Worm (Caenorhabditis elegans): ENCODE results near the gene srz-70.

The srz-70 gene

DNA sequence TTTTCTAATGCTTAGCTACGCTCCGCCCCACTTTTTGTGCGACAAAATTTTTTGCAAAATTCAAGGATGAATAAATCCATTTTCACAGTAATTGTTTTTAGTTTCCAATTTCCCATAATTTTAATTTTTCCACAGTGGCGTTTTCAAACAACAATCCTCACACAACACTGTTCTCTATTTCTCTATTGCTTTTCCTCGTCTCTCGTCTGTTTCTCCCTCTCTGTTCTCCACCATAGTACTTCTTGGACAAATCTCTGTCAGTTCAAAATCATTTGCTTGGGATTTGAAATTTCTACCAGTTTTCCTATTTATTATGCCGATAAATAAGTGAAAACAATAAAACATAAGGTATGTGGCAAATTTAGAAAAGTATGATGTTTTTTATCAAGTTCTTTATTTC, 15.6 kb downstream of the srz-70 start, which contains the start of gene F58E2.4:
Gene F58E2.4, plus strand, starts transcription at position 134 of the 400 bp plus-strand sequence.
- TF ChIP-seq tab-1 (GFP tag; IDR thresholded peaks at IDR 0.05) (no peak), klf-2 (GFP tag; conservative IDR thresholded peaks at IDR 0.05) (no peak), ztf-23 (GFP tag; IDR thresholded peaks at IDR 0.05) (no peak)

DNA sequence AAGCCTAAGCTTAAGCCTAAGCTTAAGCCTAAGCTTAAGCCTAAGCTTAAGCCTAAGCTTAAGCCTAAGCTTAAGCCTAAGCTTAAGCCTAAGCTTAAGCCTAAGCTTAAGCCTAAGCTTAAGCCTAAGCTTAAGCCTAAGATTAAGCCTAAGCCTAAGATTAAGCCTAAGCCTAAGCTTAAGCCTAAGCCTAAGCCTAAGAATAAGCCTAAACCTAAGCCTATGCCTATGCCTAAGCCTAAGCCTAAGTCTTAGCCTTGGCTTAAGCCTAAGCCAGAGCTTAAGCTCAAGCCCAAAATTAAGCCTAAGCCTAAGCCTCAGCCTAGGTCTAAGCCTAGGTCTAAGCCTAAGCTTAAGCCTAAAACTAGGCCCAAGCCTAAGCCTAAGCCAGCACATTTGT, 23.4 kb downstream of the srz-70 start:
- peak; percentile 75; the same call in 1 of the 2 replicates for TF ChIP-seq ztf-29 (GFP tag; IDR thresholded peaks at IDR 0.05)

DNA sequence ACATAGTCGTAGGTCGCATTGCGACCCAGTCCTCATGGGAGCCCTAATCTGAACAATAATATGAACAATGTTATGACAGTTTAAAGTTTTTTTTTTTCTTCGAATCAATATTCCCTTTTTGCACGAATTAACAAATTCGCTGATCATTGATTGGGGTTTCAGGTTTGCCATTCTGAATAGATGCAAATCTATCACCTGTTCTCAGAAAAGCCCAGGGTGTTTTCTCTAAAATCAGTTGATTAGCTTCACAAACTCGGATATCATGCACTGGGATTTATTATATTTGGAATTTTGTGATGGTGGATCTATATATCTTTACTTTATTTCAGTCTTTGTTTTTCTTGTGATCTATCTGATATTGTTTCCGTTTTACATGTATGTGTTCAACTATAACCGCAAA, 25.5 kb downstream of the srz-70 start, which contains the start of gene srz-23:
Gene srz-23, plus strand, starts transcription at position 263 of the 400 bp plus-strand sequence.
- TF ChIP-seq ztf-29 (GFP tag; IDR thresholded peaks at IDR 0.05) (no peak), klf-2 (GFP tag; conservative IDR thresholded peaks at IDR 0.05) (no peak), flt-1 (GFP tag; IDR thresholded peaks at IDR 0.05) (no peak), T22C8.4 (GFP tag; IDR thresholded peaks at IDR 0.05) (no peak), med-1 (GFP tag; optimal IDR thresholded peaks at IDR 0.05; ENCODE audit: insufficient read depth) (no peak), ref-1 (GFP tag; conservative IDR thresholded peaks at IDR 0.05) (no peak), tab-1 (GFP tag; IDR thresholded peaks at IDR 0.05) (no peak), ztf-23 (GFP tag; IDR thresholded peaks at IDR 0.05) (no peak), cog-1 (tag; optimal IDR thresholded peaks at IDR 0.05) (no peak)

DNA sequence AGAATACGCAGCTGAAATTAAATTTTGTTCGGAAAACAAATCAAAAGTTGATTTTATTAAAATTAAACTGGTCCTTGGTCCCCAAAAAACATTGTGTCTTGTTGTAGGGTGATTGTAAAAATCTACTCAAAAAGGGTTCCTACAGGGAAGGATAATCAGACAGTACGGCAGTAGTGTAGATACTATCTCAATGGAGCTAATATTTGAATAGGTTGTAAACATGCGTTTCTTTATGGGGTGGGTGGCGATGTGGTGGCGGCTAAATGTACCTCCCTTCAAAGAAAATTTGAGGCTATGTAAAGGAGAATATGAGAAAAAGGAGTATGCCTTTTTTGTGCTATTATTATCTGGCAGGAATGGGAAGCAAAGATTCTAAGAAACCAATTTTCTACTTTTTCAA, 26.3 kb downstream of the srz-70 start:
- TF ChIP-seq ztf-23 (GFP tag; IDR thresholded peaks at IDR 0.05) = no peak
- TF ChIP-seq klf-2 (GFP tag; conservative IDR thresholded peaks at IDR 0.05) = no peak
- TF ChIP-seq cog-1 (tag; optimal IDR thresholded peaks at IDR 0.05) = no peak
- TF ChIP-seq T22C8.4 (GFP tag; IDR thresholded peaks at IDR 0.05) = no peak
- no peak for TF ChIP-seq tab-1 (GFP tag; IDR thresholded peaks at IDR 0.05)
- no peak for TF ChIP-seq ztf-29 (GFP tag; IDR thresholded peaks at IDR 0.05)
- no peak for TF ChIP-seq flt-1 (GFP tag; IDR thresholded peaks at IDR 0.05)
- TF ChIP-seq ref-1 (GFP tag; conservative IDR thresholded peaks at IDR 0.05) = no peak
- no peak for TF ChIP-seq med-1 (GFP tag; optimal IDR thresholded peaks at IDR 0.05; ENCODE audit: insufficient read depth)

DNA sequence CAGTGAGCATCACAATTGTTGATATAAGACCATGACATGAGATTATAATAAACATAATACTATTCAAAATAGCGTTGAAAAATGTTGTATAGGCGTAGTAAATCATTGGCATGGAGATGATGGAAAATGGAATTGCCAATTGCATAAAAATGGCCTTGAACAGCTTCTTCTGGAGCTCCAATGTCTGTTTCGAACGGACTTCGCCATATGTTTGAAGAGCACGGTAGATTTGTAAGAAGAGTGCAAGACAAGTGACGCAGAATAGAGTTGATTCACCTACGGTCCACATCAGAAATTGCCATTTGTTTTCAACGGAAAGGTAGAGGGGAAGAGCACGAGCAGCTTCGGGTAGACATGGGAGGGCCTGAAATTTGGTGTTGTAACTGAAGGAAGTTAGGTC, 31.5 kb downstream of the srz-70 start:
- TF ChIP-seq T22C8.4 (GFP tag; IDR thresholded peaks at IDR 0.05) = no peak
- no peak for TF ChIP-seq ztf-23 (GFP tag; IDR thresholded peaks at IDR 0.05)
- TF ChIP-seq ref-1 (GFP tag; conservative IDR thresholded peaks at IDR 0.05) = no peak
- TF ChIP-seq klf-2 (GFP tag; conservative IDR thresholded peaks at IDR 0.05) = no peak
- TF ChIP-seq cog-1 (tag; optimal IDR thresholded peaks at IDR 0.05) = no peak
- TF ChIP-seq tab-1 (GFP tag; IDR thresholded peaks at IDR 0.05) = no peak
- TF ChIP-seq ztf-29 (GFP tag; IDR thresholded peaks at IDR 0.05) = no peak
- no peak for TF ChIP-seq flt-1 (GFP tag; IDR thresholded peaks at IDR 0.05)
- TF ChIP-seq med-1 (GFP tag; optimal IDR thresholded peaks at IDR 0.05; ENCODE audit: insufficient read depth) = no peak

DNA sequence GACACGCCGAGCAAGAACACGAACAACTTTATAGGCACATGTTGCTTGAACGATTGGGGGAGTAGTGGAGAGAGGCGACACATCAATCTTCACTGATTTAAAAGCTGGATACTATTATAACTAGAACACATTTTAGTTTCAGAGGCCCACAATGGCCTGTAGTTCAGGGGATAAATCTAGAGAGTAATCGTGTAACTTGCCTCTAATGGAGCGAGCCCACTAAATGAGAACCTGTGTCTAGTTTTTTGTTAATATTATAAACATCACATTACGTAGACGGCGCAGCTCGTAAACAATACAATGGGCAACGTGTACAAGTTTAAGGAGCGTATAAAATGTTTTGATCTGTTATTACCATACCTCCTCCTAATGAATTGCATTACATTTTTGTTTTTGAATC, 34.2 kb downstream of the srz-70 start, which contains the start of gene F58E2.5:
Gene F58E2.5, plus strand, starts transcription at position 301 of the 400 bp plus-strand sequence.
- TF ChIP-seq ref-1 (GFP tag; conservative IDR thresholded peaks at IDR 0.05) (no peak), med-1 (GFP tag; optimal IDR thresholded peaks at IDR 0.05; ENCODE audit: insufficient read depth) (no peak), flt-1 (GFP tag; IDR thresholded peaks at IDR 0.05) (no peak), klf-2 (GFP tag; conservative IDR thresholded peaks at IDR 0.05) (no peak), cog-1 (tag; optimal IDR thresholded peaks at IDR 0.05) (no peak), T22C8.4 (GFP tag; IDR thresholded peaks at IDR 0.05) (no peak), tab-1 (GFP tag; IDR thresholded peaks at IDR 0.05) (no peak)

DNA sequence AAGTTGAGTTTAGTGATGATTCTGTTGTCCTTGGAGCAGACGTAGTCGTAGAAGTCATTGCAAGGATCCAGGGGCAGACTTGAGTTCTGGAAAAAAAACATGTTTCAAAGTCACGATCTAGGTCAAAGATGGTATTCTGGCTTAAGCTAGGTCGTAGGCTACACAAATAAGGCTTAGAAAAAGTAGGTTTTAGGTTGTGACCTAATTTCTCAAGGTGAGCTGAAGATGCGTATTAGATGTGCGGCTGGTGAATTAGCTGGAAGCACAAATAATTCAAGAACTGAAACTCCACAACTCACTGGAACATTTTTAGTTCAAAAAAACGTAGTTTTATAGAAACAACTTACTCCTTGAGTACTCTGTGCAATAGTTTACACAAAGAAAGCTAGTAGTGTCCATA, 34.7 kb downstream of the srz-70 start, which contains the start of gene F09D12.2:
Gene F09D12.2, minus strand, starts transcription at position 101 of the 400 bp plus-strand sequence.
- TF ChIP-seq cog-1 (tag; optimal IDR thresholded peaks at IDR 0.05) = no peak
- no peak for TF ChIP-seq ztf-23 (GFP tag; IDR thresholded peaks at IDR 0.05)
- TF ChIP-seq med-1 (GFP tag; optimal IDR thresholded peaks at IDR 0.05; ENCODE audit: insufficient read depth) = no peak
- TF ChIP-seq tab-1 (GFP tag; IDR thresholded peaks at IDR 0.05) = no peak

DNA sequence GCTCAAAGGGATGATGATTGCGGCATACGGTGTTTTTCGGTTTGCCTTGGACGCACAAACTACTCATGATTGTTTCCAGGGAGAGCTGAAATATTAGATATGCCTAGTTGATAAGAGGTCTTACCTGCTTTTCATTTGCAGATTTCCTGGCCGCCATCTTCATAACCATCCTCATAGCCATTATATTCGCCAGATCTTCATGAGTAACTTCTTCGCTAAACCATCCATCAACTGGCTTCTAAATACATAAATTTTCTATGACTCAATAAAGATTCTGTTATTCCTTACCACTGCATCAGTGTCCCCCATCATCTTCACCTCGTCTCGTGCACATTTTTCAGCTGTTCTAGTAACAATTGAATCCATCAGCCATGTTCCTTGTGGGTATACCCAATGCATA, 36.3 kb downstream of the srz-70 start:
- TF ChIP-seq med-1 (GFP tag; optimal IDR thresholded peaks at IDR 0.05; ENCODE audit: insufficient read depth) (no peak), flt-1 (GFP tag; IDR thresholded peaks at IDR 0.05) (no peak), ztf-29 (GFP tag; IDR thresholded peaks at IDR 0.05) (no peak), cog-1 (tag; optimal IDR thresholded peaks at IDR 0.05) (no peak), ztf-23 (GFP tag; IDR thresholded peaks at IDR 0.05) (no peak), tab-1 (GFP tag; IDR thresholded peaks at IDR 0.05) (no peak), ref-1 (GFP tag; conservative IDR thresholded peaks at IDR 0.05) (no peak), klf-2 (GFP tag; conservative IDR thresholded peaks at IDR 0.05) (no peak)

DNA sequence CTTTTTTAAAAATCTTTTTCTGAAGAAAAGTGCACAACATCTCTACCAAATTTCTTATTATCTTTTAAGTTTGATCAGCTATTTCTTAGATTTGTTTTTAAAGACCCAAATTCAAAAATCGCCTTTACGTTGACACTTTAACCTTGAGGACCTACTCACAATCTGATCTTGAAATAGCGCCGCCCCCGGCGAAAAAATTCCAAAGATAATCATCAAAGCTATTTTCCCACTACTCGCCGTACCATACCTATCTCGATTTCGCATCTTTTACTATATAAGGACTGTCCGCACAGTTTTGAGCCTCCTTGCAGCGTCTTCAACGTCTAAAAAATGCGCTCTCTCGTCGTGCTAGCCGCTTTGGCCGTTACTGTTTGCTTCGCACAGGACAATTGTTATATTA, 38.0 kb downstream of the srz-70 start, which contains the start of gene grd-10:
Gene grd-10, plus strand, starts transcription at position 208 of the 400 bp plus-strand sequence.
- TF ChIP-seq flt-1 (GFP tag; IDR thresholded peaks at IDR 0.05) = no peak
- no peak for TF ChIP-seq klf-2 (GFP tag; conservative IDR thresholded peaks at IDR 0.05)

DNA sequence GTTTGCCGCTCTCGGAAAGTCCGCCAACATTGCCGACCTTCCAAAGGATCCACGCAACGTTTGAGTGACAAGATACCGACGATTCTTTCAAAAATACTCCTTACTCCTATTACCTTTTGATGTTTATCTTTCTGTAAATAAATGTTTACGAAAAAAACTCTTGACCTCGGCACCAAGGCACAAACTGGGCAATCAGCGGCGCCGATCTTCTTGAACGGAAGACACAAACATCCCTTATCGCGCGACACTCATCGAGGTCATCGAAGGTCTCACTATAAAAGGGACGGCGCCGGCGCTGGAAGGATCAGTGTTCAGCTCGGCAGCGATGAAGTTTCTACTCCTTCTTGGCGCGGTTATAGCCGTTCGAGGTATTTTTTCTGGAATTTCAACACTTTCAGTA, 39.5 kb downstream of the srz-70 start, which contains the start of gene grd-3:
Gene grd-3, plus strand, starts transcription at position 302 of the 400 bp plus-strand sequence.
- TF ChIP-seq flt-1 (GFP tag; IDR thresholded peaks at IDR 0.05) (no peak), ztf-23 (GFP tag; IDR thresholded peaks at IDR 0.05) (no peak), cog-1 (tag; optimal IDR thresholded peaks at IDR 0.05) (no peak), ztf-29 (GFP tag; IDR thresholded peaks at IDR 0.05) (no peak), klf-2 (GFP tag; conservative IDR thresholded peaks at IDR 0.05) (no peak), ref-1 (GFP tag; conservative IDR thresholded peaks at IDR 0.05) (no peak), T22C8.4 (GFP tag; IDR thresholded peaks at IDR 0.05) (no peak), med-1 (GFP tag; optimal IDR thresholded peaks at IDR 0.05; ENCODE audit: insufficient read depth) (no peak), tab-1 (GFP tag; IDR thresholded peaks at IDR 0.05) (no peak)

DNA sequence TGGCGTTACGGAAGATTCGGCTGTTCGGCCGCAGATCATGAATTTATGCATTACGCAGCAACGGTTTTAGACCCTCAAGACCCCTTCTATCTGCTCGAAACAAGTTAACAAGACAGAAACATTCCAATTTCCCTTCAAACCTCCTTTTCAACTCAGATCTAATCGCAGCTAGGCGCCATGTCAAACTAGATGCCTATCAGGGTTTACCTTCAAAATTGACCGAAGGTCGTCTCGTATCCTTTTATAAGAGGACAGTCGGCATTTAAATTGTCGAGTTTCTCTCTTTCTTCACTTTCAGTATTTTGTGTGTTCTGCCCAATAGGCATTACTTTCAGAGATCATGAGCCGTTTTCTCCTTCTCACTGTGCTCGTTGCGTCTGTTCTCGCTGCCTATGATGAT, 40.8 kb downstream of the srz-70 start, which contains the start of gene grd-13:
Gene grd-13, plus strand, starts transcription at position 291 of the 400 bp plus-strand sequence.
- TF ChIP-seq med-1 (GFP tag; optimal IDR thresholded peaks at IDR 0.05; ENCODE audit: insufficient read depth) = no peak
- TF ChIP-seq T22C8.4 (GFP tag; IDR thresholded peaks at IDR 0.05) = no peak
- no peak for TF ChIP-seq ztf-29 (GFP tag; IDR thresholded peaks at IDR 0.05)
- TF ChIP-seq ref-1 (GFP tag; conservative IDR thresholded peaks at IDR 0.05) = no peak
- TF ChIP-seq klf-2 (GFP tag; conservative IDR thresholded peaks at IDR 0.05) = no peak
- no peak for TF ChIP-seq ztf-23 (GFP tag; IDR thresholded peaks at IDR 0.05)
- no peak for TF ChIP-seq cog-1 (tag; optimal IDR thresholded peaks at IDR 0.05)
- no peak for TF ChIP-seq flt-1 (GFP tag; IDR thresholded peaks at IDR 0.05)
- no peak for TF ChIP-seq tab-1 (GFP tag; IDR thresholded peaks at IDR 0.05)
